Worm (Caenorhabditis elegans) whole organism, L3 larva: ENCODE results near the gene nspb-5.

Experiments
- ama-1 ChIP-seq: fragments of 150-350 bp; optimal IDR thresholded peaks from 2 replicates; lab custom pipeline; 2018
- ceh-28 ChIP-seq: fragments of 150-350 bp; optimal IDR thresholded peaks from 2 replicates; lab custom pipeline; 2014; ENCODE audit warnings: missing biosample characterization, missing genetic modification reagents, missing genetic modification characterization
- elt-2 ChIP-seq: sonication (generic microtip); optimal IDR thresholded peaks from 2 replicates; lab custom pipeline; 2016; ENCODE audit warnings: missing genetic modification reagents, mild to moderate bottlenecking, missing genetic modification characterization, missing compliant biosample characterization
- nfya-1 ChIP-seq: sonication (generic microtip); optimal IDR thresholded peaks from 2 replicates; lab custom pipeline; 2017; ENCODE audit warnings: missing genetic modification characterization, mild to moderate bottlenecking, missing compliant biosample characterization, antibody characterized with exemption, moderate library complexity; ENCODE audit not compliant: insufficient read depth
- zag-1 ChIP-seq: fragments of 150-350 bp; optimal IDR thresholded peaks from 2 replicates; lab custom pipeline; 2014; ENCODE audit warnings: missing biosample characterization, missing genetic modification characterization

- no peak for TF ChIP-seq ceh-28
- no peak for TF ChIP-seq zag-1 (tag; lab: Kevin White, UChicago)
- peak; percentile 30 for TF ChIP-seq nfya-1
- no peak for TF ChIP-seq elt-2 (tag; lab: Kevin White, UChicago)
- no peak for TF ChIP-seq ama-1 (lab: Kevin White, UChicago)
These were observed 49.8 kb downstream of the nspb-5 start for ce11 chrIV:6648625-6649024.
